Worm (Caenorhabditis elegans) whole organism, L4 larva: Measurements from ENCODE around the gene R12G8.1.

ENCODE experiments used
- F44E2.7 ChIP-seq: fragments of 200-800 bp; sonication (Bioruptor generic); IDR thresholded peaks from 2 replicates; pipeline ENCODE4 v2.1.2; 2022; ENCODE audit warnings: missing genetic modification characterization, missing compliant biosample characterization
- F49E8.2 ChIP-seq: sonication (generic microtip); optimal IDR thresholded peaks from 2 replicates; lab custom pipeline; 2016; ENCODE audit warnings: missing compliant biosample characterization, mild to moderate bottlenecking, missing genetic modification characterization, borderline replicate concordance
- Y48G9A.11 ChIP-seq: fragments of 200-800 bp; sonication (Bioruptor generic); IDR thresholded peaks from 2 replicates; pipeline ENCODE4 v1.3.6; 2022; ENCODE audit warnings: missing genetic modification reagents, missing genetic modification characterization, missing compliant biosample characterization
- Y75B8A.6 ChIP-seq: fragments of 200-800 bp; sonication (Bioruptor generic); IDR thresholded peaks from 2 replicates; pipeline ENCODE4 v1.3.6; 2022; ENCODE audit warnings: missing genetic modification reagents, missing genetic modification characterization, missing compliant biosample characterization
- aha-1 ChIP-seq: fragments of 150-350 bp; peaks from one replicate; lab custom pipeline; 2014; ENCODE audit warnings: missing biosample characterization, missing genetic modification characterization
- ceh-20 ChIP-seq: fragments of 200-800 bp; sonication (Bioruptor generic); IDR thresholded peaks from 2 replicates; pipeline ENCODE4 v1.3.6; 2022; ENCODE audit warnings: missing genetic modification reagents, missing genetic modification characterization, missing compliant biosample characterization
- ceh-32 ChIP-seq: sonication (generic microtip); optimal IDR thresholded peaks from 2 replicates; lab custom pipeline; 2016; ENCODE audit warnings: mild to moderate bottlenecking, missing genetic modification characterization, missing compliant biosample characterization; ENCODE audit not compliant: poor library complexity
- ceh-82 ChIP-seq: sonication (generic microtip); optimal IDR thresholded peaks from 2 replicates; lab custom pipeline; 2017; ENCODE audit warnings: missing biosample characterization, missing genetic modification characterization
- ces-1 ChIP-seq: fragments of 150-350 bp; sonication (generic microtip); optimal IDR thresholded peaks from 4 replicates; lab custom pipeline; 2014; ENCODE audit warnings: missing biosample characterization, missing genetic modification reagents, missing genetic modification characterization
- cey-2 ChIP-seq: sonication (generic microtip); optimal IDR thresholded peaks from 3 replicates; lab custom pipeline; 2017; ENCODE audit warnings: missing genetic modification characterization, mild to moderate bottlenecking, missing compliant biosample characterization, antibody characterized with exemption, borderline replicate concordance; ENCODE audit not compliant: insufficient read depth
- ctbp-1 ChIP-seq: fragments of 200-800 bp; sonication (Bioruptor generic); IDR thresholded peaks from 2 replicates; pipeline ENCODE4 v1.3.6; 2022; ENCODE audit warnings: missing genetic modification reagents, missing genetic modification characterization, missing compliant biosample characterization
- daf-16 ChIP-seq, 3 experiments: sonication (generic microtip); optimal IDR thresholded peaks; 2 replicates each; lab custom pipeline; 2016 to 2017; ENCODE audit warnings: missing genetic modification characterization in 3 of 3, missing genetic modification reagents in 3 of 3, mild to moderate bottlenecking in 2 of 3, missing compliant biosample characterization in 2 of 3, missing biosample characterization in 1 of 3, moderate library complexity in 1 of 3
- daf-8 ChIP-seq: fragments of 200-800 bp; sonication (Bioruptor generic); IDR thresholded peaks from 2 replicates; pipeline ENCODE4 v1.3.6; 2022; ENCODE audit warnings: missing genetic modification characterization, missing compliant biosample characterization
- dmd-6 ChIP-seq: fragments of 200-800 bp; sonication (Bioruptor generic); IDR thresholded peaks from 2 replicates; pipeline ENCODE4 v1.3.6; 2022; ENCODE audit warnings: missing genetic modification reagents, missing genetic modification characterization, missing compliant biosample characterization
- dmd-9 ChIP-seq: fragments of 200-800 bp; sonication (Bioruptor generic); IDR thresholded peaks from 2 replicates; pipeline ENCODE4 v1.3.6; 2022; ENCODE audit warnings: missing genetic modification reagents, missing genetic modification characterization, missing compliant biosample characterization
- dpl-1 ChIP-seq: fragments of 150-350 bp; optimal IDR thresholded peaks from 2 replicates; lab custom pipeline; 2014; ENCODE audit warnings: missing biosample characterization, missing genetic modification reagents, missing genetic modification characterization
- fkh-10 ChIP-seq: fragments of 150-350 bp; optimal IDR thresholded peaks from 2 replicates; lab custom pipeline; 2014; ENCODE audit warnings: missing biosample characterization, missing genetic modification reagents, missing genetic modification characterization
- gei-8 ChIP-seq: fragments of 200-800 bp; sonication (Bioruptor generic); optimal IDR thresholded peaks from 2 replicates; lab custom pipeline; 2018; ENCODE audit warnings: mild to moderate bottlenecking, missing genetic modification characterization, missing compliant biosample characterization
- hif-1 ChIP-seq, 2 experiments: sonication (generic microtip); optimal IDR thresholded peaks; 2 replicates each; lab custom pipeline; 2016 to 2017; ENCODE audit warnings: missing compliant biosample characterization in 2 of 2, missing genetic modification characterization in 2 of 2, missing genetic modification reagents in 2 of 2, missing genotype in 2 of 2, mild to moderate bottlenecking in 1 of 2
- hlh-30 ChIP-seq: sonication (generic microtip); optimal IDR thresholded peaks from 2 replicates; lab custom pipeline; 2017; ENCODE audit warnings: antibody characterized with exemption, mild to moderate bottlenecking, missing genetic modification characterization, missing compliant biosample characterization; ENCODE audit not compliant: insufficient read depth
- hmg-1.1 ChIP-seq: fragments of 200-800 bp; sonication (Bioruptor generic); IDR thresholded peaks from 2 replicates; pipeline ENCODE4 v1.3.6; 2022; ENCODE audit warnings: missing genetic modification reagents, missing genetic modification characterization, missing compliant biosample characterization
- jun-1 ChIP-seq: fragments of 150-350 bp; optimal IDR thresholded peaks from 2 replicates; lab custom pipeline; 2014; ENCODE audit warnings: missing biosample characterization, missing genetic modification reagents, missing genetic modification characterization
- lin-15B ChIP-seq: fragments of 150-350 bp; sonication (generic microtip); optimal IDR thresholded peaks from 3 replicates; lab custom pipeline; 2014; ENCODE audit warnings: missing biosample characterization, missing genetic modification characterization
- lin-38 ChIP-seq: fragments of 200-800 bp; sonication (Bioruptor generic); IDR thresholded peaks from 2 replicates; pipeline ENCODE4 v1.3.6; 2022; ENCODE audit warnings: missing genetic modification reagents, missing genetic modification characterization, missing compliant biosample characterization
- lin-39 ChIP-seq: fragments of 150-350 bp; optimal IDR thresholded peaks from 2 replicates; lab custom pipeline; 2014; ENCODE audit warnings: missing biosample characterization, missing genetic modification reagents, missing genetic modification characterization
- lir-3 ChIP-seq: sonication (generic microtip); optimal IDR thresholded peaks from 2 replicates; lab custom pipeline; 2016; ENCODE audit warnings: mild to moderate bottlenecking, missing genetic modification characterization, missing compliant biosample characterization
- madf-9 ChIP-seq: fragments of 200-800 bp; sonication (Bioruptor generic); conservative IDR thresholded peaks from 2 replicates; pipeline ENCODE4 v1.3.6; 2022; ENCODE audit warnings: missing genetic modification reagents, missing genetic modification characterization, missing compliant biosample characterization
- mes-2 ChIP-seq: sonication (generic microtip); optimal IDR thresholded peaks from 2 replicates; lab custom pipeline; 2016; ENCODE audit warnings: missing genotype, mild to moderate bottlenecking, missing genetic modification characterization, missing compliant biosample characterization; ENCODE audit not compliant: poor library complexity, severe bottlenecking
- mxl-2 ChIP-seq: fragments of 200-800 bp; sonication (Bioruptor generic); conservative IDR thresholded peaks from 2 replicates; pipeline ENCODE4 v1.3.6; 2022; ENCODE audit warnings: missing genetic modification reagents, missing genetic modification characterization, missing compliant biosample characterization
- nhr-10 ChIP-seq: fragments of 150-350 bp; optimal IDR thresholded peaks from 2 replicates; lab custom pipeline; 2014; ENCODE audit warnings: missing biosample characterization, missing genetic modification characterization
- nhr-102 ChIP-seq: sonication (generic microtip); optimal IDR thresholded peaks from 2 replicates; lab custom pipeline; 2016; ENCODE audit warnings: mild to moderate bottlenecking, missing genetic modification characterization, moderate library complexity, missing compliant biosample characterization
- nhr-11 ChIP-seq: fragments of 150-350 bp; optimal IDR thresholded peaks from 2 replicates; lab custom pipeline; 2014; ENCODE audit warnings: missing biosample characterization, missing genetic modification characterization
- nhr-28 ChIP-seq: fragments of 150-350 bp; optimal IDR thresholded peaks from 2 replicates; lab custom pipeline; 2014; ENCODE audit warnings: missing biosample characterization, missing genetic modification characterization
- nhr-77 ChIP-seq: fragments of 150-350 bp; optimal IDR thresholded peaks from 2 replicates; lab custom pipeline; 2014; ENCODE audit warnings: missing biosample characterization, missing genetic modification characterization
- php-3 ChIP-seq: fragments of 200-800 bp; sonication (Bioruptor generic); IDR thresholded peaks from 2 replicates; pipeline ENCODE4 v1.3.6; 2022; ENCODE audit warnings: missing genetic modification reagents, missing genetic modification characterization, missing compliant biosample characterization
- pqm-1 ChIP-seq: sonication (generic microtip); optimal IDR thresholded peaks from 2 replicates; lab custom pipeline; 2017; ENCODE audit warnings: missing biosample characterization, missing genetic modification characterization
- rbr-2 ChIP-seq: sonication (generic microtip); optimal IDR thresholded peaks from 2 replicates; lab custom pipeline; 2016; ENCODE audit warnings: missing genotype, missing genetic modification characterization, missing compliant biosample characterization
- saeg-2 ChIP-seq: fragments of 200-800 bp; sonication (Bioruptor generic); IDR thresholded peaks from 2 replicates; pipeline ENCODE4 v1.3.6; 2022; ENCODE audit warnings: missing genetic modification reagents, missing genetic modification characterization, missing compliant biosample characterization
- spr-1 ChIP-seq: sonication (generic microtip); optimal IDR thresholded peaks from 2 replicates; lab custom pipeline; 2016; ENCODE audit warnings: mild to moderate bottlenecking, missing genetic modification characterization, missing compliant biosample characterization
- unc-62 ChIP-seq, 3 experiments: fragments of 150-350 bp in 1 of 3; sonication (generic microtip); optimal IDR thresholded peaks in 2 of 3; peaks in 1 of 3; 1 replicate in 1 of 3; 2 replicates in 2 of 3; lab custom pipeline; 2014 to 2017; ENCODE audit warnings: missing biosample characterization in 3 of 3, missing genetic modification characterization in 3 of 3, missing genetic modification reagents in 3 of 3, missing genotype in 1 of 3
- ztf-11 ChIP-seq: fragments of 150-350 bp; optimal IDR thresholded peaks from 2 replicates; lab custom pipeline; 2014; ENCODE audit warnings: missing biosample characterization, missing genetic modification characterization

R12G8.1 gene

DNA sequence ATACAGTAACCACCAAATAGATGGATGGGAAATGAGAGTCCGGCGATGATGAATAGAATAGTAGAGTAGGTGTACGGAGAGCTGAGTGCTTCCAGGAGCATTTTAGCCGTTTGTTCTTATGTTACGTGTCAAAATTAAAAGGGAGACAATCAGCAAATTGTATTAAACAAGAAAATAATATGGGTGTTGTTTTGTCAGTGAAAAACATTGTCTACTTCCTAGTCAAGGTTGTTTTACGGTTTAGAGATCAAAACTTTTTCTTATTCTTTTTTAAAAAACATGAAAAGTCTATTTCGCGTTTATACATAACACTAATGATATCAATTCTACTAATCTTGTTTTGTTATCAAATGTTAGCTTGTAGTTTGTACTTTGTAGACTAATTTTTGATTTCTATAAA, 44.9 kb upstream of the R12G8.1 start, which contains the start of gene srh-289:
Gene srh-289 (minus strand): TSS at position 101 of the 400 bp plus-strand sequence.
- TF ChIP-seq saeg-2 (GFP tag; lab: Robert Waterston, UW) (no peak), lin-38 (GFP tag; lab: Robert Waterston, UW) (no peak), daf-8 (GFP tag; lab: Robert Waterston, UW) (no peak), daf-16 (GFP tag; optimal IDR thresholded peaks at IDR 0.05; lab: Kevin White, UChicago) (no peak), daf-16 (tag; optimal IDR thresholded peaks at IDR 0.05; lab: Kevin White, UChicago) (no peak), madf-9 (GFP tag; lab: Robert Waterston, UW) (no peak), ceh-32 (tag; lab: Kevin White, UChicago) (no peak), hmg-1.1 (GFP tag; lab: Robert Waterston, UW) (no peak), lir-3 (tag; lab: Kevin White, UChicago) (no peak)

DNA sequence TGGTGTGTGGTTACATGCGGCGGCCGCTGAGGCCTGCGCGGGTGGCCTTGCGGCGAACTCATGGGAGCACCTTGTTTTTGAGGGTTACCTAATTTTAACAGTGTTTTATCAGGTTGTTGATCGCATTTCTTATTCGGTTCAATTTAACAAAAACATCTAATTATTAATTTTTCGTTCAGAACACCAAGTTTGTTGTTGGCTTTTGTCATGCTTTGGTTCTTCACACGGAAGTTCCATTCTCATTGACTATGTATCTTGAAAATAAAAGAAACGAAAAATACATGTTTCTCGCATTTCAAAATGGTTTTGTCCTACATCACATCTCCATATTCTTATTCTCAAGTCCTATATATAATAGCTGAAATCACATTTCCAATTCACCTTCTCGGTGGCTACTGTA, 41.1 kb upstream of the R12G8.1 start, which contains the start of gene srh-290:
Gene srh-290 (plus strand): TSS at position 301 of the 400 bp plus-strand sequence.
- TF ChIP-seq aha-1 (tag; lab: Kevin White, UChicago) (peak; percentile 64), Y75B8A.6 (GFP tag; lab: Robert Waterston, UW) (no peak), ces-1 (no peak), nhr-102 (tag; lab: Kevin White, UChicago) (no peak), php-3 (no peak), unc-62 (GFP tag; optimal IDR thresholded peaks at IDR 0.05 in 1 of 2; lab: Kevin White, UChicago) (peak in 1 of 2 experiments; percentile 20), unc-62 (tag; optimal IDR thresholded peaks at IDR 0.05; lab: Kevin White, UChicago) (no peak), cey-2 (no peak)

DNA sequence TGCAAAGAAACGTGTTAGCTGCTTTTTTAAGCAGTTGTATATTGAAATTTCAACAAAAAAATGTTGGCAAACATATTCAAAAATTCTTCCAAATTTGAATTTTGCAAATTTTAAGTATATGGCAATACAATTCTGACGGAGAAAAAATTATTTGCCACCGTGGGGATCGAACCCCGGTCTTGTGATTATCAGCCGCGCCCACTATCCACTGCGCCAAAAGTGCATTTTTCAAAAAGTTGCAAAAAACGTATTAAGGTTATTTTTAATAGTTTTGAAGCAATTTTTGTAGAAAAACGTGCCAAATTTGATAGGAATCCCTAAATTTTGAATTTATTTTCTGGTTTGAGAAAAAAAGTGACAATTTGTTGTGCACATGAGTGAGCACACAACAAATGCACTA, 35.3 kb upstream of the R12G8.1 start:
- TF ChIP-seq unc-62 (GFP tag; optimal IDR thresholded peaks at IDR 0.05 in 1 of 2; lab: Kevin White, UChicago) (peak in 1 of 2 experiments; percentile 90), unc-62 (tag; optimal IDR thresholded peaks at IDR 0.05; lab: Kevin White, UChicago) (no peak), ceh-82 (no peak)

DNA sequence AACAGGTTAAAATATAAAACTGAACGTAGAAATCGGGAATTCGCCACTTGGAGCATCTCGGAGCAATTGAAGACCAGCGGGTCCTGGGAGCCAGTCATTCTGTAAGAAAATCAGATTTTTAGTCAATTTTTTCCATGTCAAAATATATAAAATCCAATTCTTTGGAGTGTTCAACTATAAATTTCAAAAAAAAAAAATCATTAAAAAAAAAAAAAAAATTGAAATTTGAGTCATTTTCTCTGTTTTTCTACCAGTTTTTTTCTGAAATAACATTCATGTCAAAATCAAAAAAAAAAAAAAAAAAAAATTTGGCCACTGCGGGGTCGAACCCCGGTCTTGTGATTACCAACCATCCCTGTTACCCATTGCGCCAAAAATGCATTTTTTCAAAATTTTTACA, 34.5 kb upstream of the R12G8.1 start, which contains the start of gene srab-12:
Gene srab-12 (minus strand): TSS at position 101 of the 400 bp plus-strand sequence.
- TF ChIP-seq ztf-11 (tag; lab: Kevin White, UChicago) (no peak), hlh-30 (no peak), nhr-28 (tag; lab: Kevin White, UChicago) (no peak), Y75B8A.6 (GFP tag; lab: Robert Waterston, UW) (no peak), hif-1 (tag; optimal IDR thresholded peaks at IDR 0.05; lab: Kevin White, UChicago) (no peak), fkh-10 (GFP tag; lab: Kevin White, UChicago) (no peak), lin-15B (tag; lab: Kevin White, UChicago) (no peak), madf-9 (GFP tag; lab: Robert Waterston, UW) (no peak), F44E2.7 (GFP tag; lab: Robert Waterston, UW) (no peak), mes-2 (tag; lab: Kevin White, UChicago) (no peak), lir-3 (tag; lab: Kevin White, UChicago) (no peak), ctbp-1 (GFP tag; lab: Robert Waterston, UW) (no peak), dmd-9 (GFP tag; lab: Robert Waterston, UW) (no peak)

DNA sequence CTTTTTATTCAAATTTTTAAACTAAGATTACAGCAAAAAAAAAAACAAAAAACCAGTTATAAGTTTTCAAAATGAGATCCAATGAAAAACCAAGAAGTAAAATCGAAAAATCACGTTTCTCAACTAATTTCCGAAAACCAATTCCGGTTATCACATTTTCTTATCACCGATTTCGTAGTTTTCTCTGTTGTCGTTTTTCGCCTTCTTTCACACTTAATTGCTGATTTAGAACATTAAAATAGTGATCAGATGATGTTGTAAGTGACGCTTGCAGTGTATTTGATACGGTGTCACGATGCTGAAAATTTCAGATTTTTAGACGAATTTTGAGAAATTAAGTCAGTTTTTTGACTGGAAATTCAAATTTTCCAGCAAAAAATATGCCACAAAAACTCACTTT, 31.2 kb upstream of the R12G8.1 start:
- no peak for TF ChIP-seq spr-1 (tag; lab: Kevin White, UChicago)
- TF ChIP-seq php-3: peak; percentile 49; the same call in 1 of the 2 replicates
- TF ChIP-seq nhr-11 (tag; lab: Kevin White, UChicago): no peak
- peak; percentile 53 for TF ChIP-seq pqm-1 (tag; lab: Kevin White, UChicago)
- TF ChIP-seq lin-39: no peak
- no peak for TF ChIP-seq dpl-1
- no peak for TF ChIP-seq nhr-10 (tag; lab: Kevin White, UChicago)
- TF ChIP-seq rbr-2: no peak
- TF ChIP-seq gei-8 (GFP tag; lab: Kevin White, UChicago): no peak
- no peak for TF ChIP-seq Y48G9A.11
- TF ChIP-seq ceh-20 (GFP tag; lab: Robert Waterston, UW): no peak
- no peak for TF ChIP-seq ceh-82
- TF ChIP-seq hif-1 (tag; optimal IDR thresholded peaks at IDR 0.05; lab: Kevin White, UChicago): no peak
- no peak for TF ChIP-seq jun-1 (tag; lab: Kevin White, UChicago)
- no peak for TF ChIP-seq F44E2.7 (GFP tag; lab: Robert Waterston, UW)
- TF ChIP-seq nhr-77 (tag; lab: Kevin White, UChicago): no peak
- TF ChIP-seq mxl-2 (GFP tag; lab: Robert Waterston, UW): no peak
- no peak for TF ChIP-seq F49E8.2 (tag; lab: Kevin White, UChicago)
- peak; percentile 20; the same call in 1 of the 2 replicates for TF ChIP-seq dmd-6 (GFP tag; lab: Robert Waterston, UW)
- peak; percentile 63 for TF ChIP-seq hlh-30
- TF ChIP-seq nhr-28 (tag; lab: Kevin White, UChicago): peak; percentile 69
